Worm (Caenorhabditis elegans) whole organism, L3 larva: ENCODE data around the gene mutd-1.

Experiments used
- aly-2 ChIP-seq: fragments of 150-350 bp; optimal IDR thresholded peaks from 2 replicates; lab custom pipeline; 2014; ENCODE audit warnings: missing biosample characterization, missing genetic modification characterization
- pha-4 ChIP-seq: fragments of 150-350 bp; optimal IDR thresholded peaks from 2 replicates; lab custom pipeline; 2014; ENCODE audit warnings: missing biosample characterization, missing genetic modification reagents, missing genetic modification characterization

ce11 chrIV:7097450-7097849 lies 36.4 kb downstream of the mutd-1 start:
- TF ChIP-seq aly-2 (tag; lab: Kevin White, UChicago) (no peak), pha-4 (no peak)
